Fruit fly (Drosophila melanogaster) whole organism, adult: ENCODE results near the gene UBL3.

ENCODE experiments used
- CG11617 ChIP-seq: fragments of 200-800 bp; sonication (Bioruptor generic); optimal IDR thresholded peaks from 2 replicates; lab custom pipeline; 2017; ENCODE audit warnings: mild to moderate bottlenecking, missing biosample characterization, missing genetic modification reagents, missing genetic modification characterization
- CG12768 ChIP-seq: fragments of 200-800 bp; sonication (Bioruptor generic); optimal IDR thresholded peaks from 2 replicates; lab custom pipeline; 2017; ENCODE audit warnings: missing biosample characterization, missing genetic modification characterization, mild to moderate bottlenecking, moderate library complexity, missing genetic modification reagents
- CG7045 ChIP-seq: fragments of 200-800 bp; sonication (Bioruptor generic); optimal IDR thresholded peaks from 2 replicates; lab custom pipeline; 2017; ENCODE audit warnings: missing biosample characterization, mild to moderate bottlenecking, missing genetic modification characterization
- CG7101 ChIP-seq: fragments of 200-800 bp; sonication (Bioruptor generic); optimal IDR thresholded peaks from 2 replicates; lab custom pipeline; 2018; ENCODE audit warnings: missing biosample characterization, mild to moderate bottlenecking, missing genetic modification characterization, moderate library complexity
- Crg-1 ChIP-seq: fragments of 200-800 bp; sonication (Bioruptor generic); optimal IDR thresholded peaks from 2 replicates; lab custom pipeline; 2016; ENCODE audit warnings: missing biosample characterization, missing genetic modification characterization
- Mnt ChIP-seq: fragments of 200-800 bp; sonication (Bioruptor generic); optimal IDR thresholded peaks from 2 replicates; lab custom pipeline; 2016; ENCODE audit warnings: missing biosample characterization, mild to moderate bottlenecking, missing genetic modification characterization
- cnc ChIP-seq, 2 experiments: fragments of >200 bp; optimal IDR thresholded peaks; 2 replicates each; lab custom pipeline; 2017
- kay ChIP-seq: fragments of 200-800 bp; sonication (Bioruptor generic); peaks from one replicate; lab custom pipeline; 2016; ENCODE audit warnings: missing biosample characterization, missing genetic modification characterization, borderline replicate concordance
- pad ChIP-seq: fragments of 200-800 bp; sonication (Bioruptor generic); optimal IDR thresholded peaks from 3 replicates; lab custom pipeline; 2017; ENCODE audit warnings: missing biosample characterization, missing genetic modification characterization, mild to moderate bottlenecking, moderate library complexity, missing genetic modification reagents
- tj ChIP-seq: fragments of 200-800 bp; sonication (Bioruptor generic); optimal IDR thresholded peaks from 3 replicates; lab custom pipeline; 2017; ENCODE audit warnings: missing biosample characterization, mild to moderate bottlenecking, missing genetic modification characterization, moderate library complexity

DNA sequence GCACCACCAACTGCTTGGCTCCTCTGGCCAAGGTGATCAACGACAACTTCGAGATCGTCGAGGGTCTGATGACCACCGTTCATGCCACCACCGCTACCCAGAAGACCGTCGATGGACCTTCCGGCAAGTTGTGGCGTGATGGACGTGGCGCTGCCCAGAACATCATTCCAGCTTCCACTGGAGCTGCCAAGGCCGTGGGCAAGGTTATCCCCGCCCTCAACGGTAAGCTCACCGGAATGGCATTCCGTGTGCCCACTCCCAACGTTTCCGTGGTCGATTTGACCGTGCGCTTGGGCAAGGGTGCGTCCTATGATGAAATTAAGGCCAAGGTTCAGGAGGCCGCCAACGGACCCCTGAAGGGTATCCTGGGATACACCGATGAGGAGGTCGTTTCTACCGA, 15.8 kb upstream of the UBL3 start:
- no peak for TF ChIP-seq CG7045 (GFP tag; lab: Kevin White, UChicago)
- TF ChIP-seq kay (GFP tag; lab: Kevin White, UChicago): no peak
- TF ChIP-seq Mnt (GFP tag; lab: Kevin White, UChicago): no peak
- TF ChIP-seq CG7101: no peak
- no peak for TF ChIP-seq tj (GFP tag; lab: Kevin White, UChicago)
- TF ChIP-seq CG11617 (GFP tag; lab: Kevin White, UChicago): no peak
- no peak for TF ChIP-seq CG12768 (GFP tag; lab: Kevin White, UChicago)
- no peak for TF ChIP-seq Crg-1
- TF ChIP-seq pad (GFP tag; lab: Kevin White, UChicago): no peak
- TF ChIP-seq cnc (optimal IDR thresholded peaks at IDR 0.05; lab: Kevin White, UChicago): no peak
